Worm (Caenorhabditis elegans): ENCODE results near the gene K05F1.8.

- TF ChIP-seq dao-5 (tag; optimal IDR thresholded peaks at IDR 0.05): no peak
- TF ChIP-seq W03F9.2 (tag; optimal IDR thresholded peaks at IDR 0.05): no peak
- no peak for TF ChIP-seq him-1 (tag; optimal IDR thresholded peaks at IDR 0.05)
These were observed 5.8 kb upstream of the K05F1.8 start, which contains the start of gene K05F1.10 for ce11 chrII:5805303-5805702.
